Fruit fly (Drosophila melanogaster) whole organism, prepupa: ENCODE measurements around the gene hyx.

ENCODE experiments used
- Blimp-1 ChIP-seq: fragments of 200-800 bp; sonication (Bioruptor generic); optimal IDR thresholded peaks from 3 replicates; lab custom pipeline; 2017; ENCODE audit warnings: missing biosample characterization, missing genetic modification characterization, mild to moderate bottlenecking, moderate library complexity, missing genetic modification reagents
- CG10669 ChIP-seq: fragments of 200-800 bp; sonication (Bioruptor generic); optimal IDR thresholded peaks from 3 replicates; lab custom pipeline; 2018; ENCODE audit warnings: missing biosample characterization, mild to moderate bottlenecking, missing genetic modification characterization, moderate library complexity
- CG11294 ChIP-seq: fragments of 200-800 bp; sonication (Bioruptor generic); IDR thresholded peaks from 2 replicates; pipeline ENCODE4 v1.3.6; 2022; ENCODE audit warnings: missing biosample characterization, missing genetic modification characterization
- CG11762 ChIP-seq: fragments of 200-800 bp; sonication (Bioruptor generic); optimal IDR thresholded peaks from 3 replicates; lab custom pipeline; 2016; ENCODE audit warnings: missing biosample characterization, missing genetic modification characterization; ENCODE audit not compliant: insufficient read depth
- CG11902 ChIP-seq: fragments of 200-800 bp; sonication (Bioruptor generic); optimal IDR thresholded peaks from 3 replicates; lab custom pipeline; 2016; ENCODE audit warnings: missing biosample characterization, missing genetic modification characterization
- CG15336 ChIP-seq: fragments of 200-800 bp; sonication (Bioruptor generic); IDR thresholded peaks from 2 replicates; pipeline ENCODE4 v1.3.6; 2022; ENCODE audit warnings: missing biosample characterization, missing genetic modification characterization
- CG1621 ChIP-seq: fragments of 200-800 bp; sonication (Bioruptor generic); optimal IDR thresholded peaks from 3 replicates; lab custom pipeline; 2018; ENCODE audit warnings: missing biosample characterization, mild to moderate bottlenecking, missing genetic modification characterization
- CG16779 ChIP-seq: fragments of 200-800 bp; sonication (Bioruptor generic); optimal IDR thresholded peaks from 3 replicates; lab custom pipeline; 2017; ENCODE audit warnings: missing biosample characterization, mild to moderate bottlenecking, missing genetic modification characterization
- CG31627 ChIP-seq: fragments of 200-800 bp; sonication (Bioruptor generic); optimal IDR thresholded peaks from 3 replicates; lab custom pipeline; 2016; ENCODE audit warnings: missing biosample characterization, missing genetic modification characterization
- CG32006 ChIP-seq: fragments of 200-800 bp; sonication (Bioruptor generic); optimal IDR thresholded peaks from 3 replicates; lab custom pipeline; 2017; ENCODE audit warnings: missing biosample characterization, mild to moderate bottlenecking, missing genetic modification characterization
- CG3919 ChIP-seq: fragments of 200-800 bp; sonication (Bioruptor generic); optimal IDR thresholded peaks from 3 replicates; lab custom pipeline; 2016; ENCODE audit warnings: missing biosample characterization, missing genetic modification characterization
- CG4318 ChIP-seq: fragments of 200-800 bp; sonication (Bioruptor generic); optimal IDR thresholded peaks from 3 replicates; lab custom pipeline; 2017; ENCODE audit warnings: missing biosample characterization, mild to moderate bottlenecking, missing genetic modification characterization
- CG6163 ChIP-seq: fragments of 200-800 bp; sonication (Bioruptor generic); IDR thresholded peaks from 3 replicates; pipeline ENCODE4 v1.3.6; 2022; ENCODE audit warnings: missing biosample characterization, missing genetic modification characterization
- CG6276 ChIP-seq: fragments of 200-800 bp; sonication (Bioruptor generic); optimal IDR thresholded peaks from 2 replicates; lab custom pipeline; 2017; ENCODE audit warnings: missing biosample characterization, mild to moderate bottlenecking, missing genetic modification characterization
- CG6792 ChIP-seq: fragments of 200-800 bp; sonication (Bioruptor generic); optimal IDR thresholded peaks from 3 replicates; lab custom pipeline; 2016; ENCODE audit warnings: missing biosample characterization, missing genetic modification characterization
- CG6854 ChIP-seq: fragments of 200-800 bp; sonication (Bioruptor generic); optimal IDR thresholded peaks from 2 replicates; lab custom pipeline; 2017; ENCODE audit warnings: missing biosample characterization, mild to moderate bottlenecking, missing genetic modification characterization
- CG8119 ChIP-seq: fragments of 200-800 bp; sonication (Bioruptor generic); IDR thresholded peaks from 3 replicates; pipeline ENCODE4 v1.3.6; 2022; ENCODE audit warnings: missing biosample characterization, missing genetic modification characterization
- CG9139 ChIP-seq: fragments of 200-800 bp; sonication (Bioruptor generic); optimal IDR thresholded peaks from 3 replicates; lab custom pipeline; 2017; ENCODE audit warnings: missing biosample characterization, mild to moderate bottlenecking, missing genetic modification characterization
- Eip78C ChIP-seq: fragments of 200-800 bp; sonication (Bioruptor generic); peaks from one replicate; lab custom pipeline; 2016; ENCODE audit warnings: missing biosample characterization, missing genetic modification characterization
- Eip93F ChIP-seq: fragments of 200-800 bp; sonication (Bioruptor generic); optimal IDR thresholded peaks from 2 replicates; lab custom pipeline; 2016; ENCODE audit warnings: missing biosample characterization, mild to moderate bottlenecking, missing genetic modification characterization
- Ets21C ChIP-seq: fragments of 200-800 bp; sonication (Bioruptor generic); optimal IDR thresholded peaks from 3 replicates; lab custom pipeline; 2016; ENCODE audit warnings: missing biosample characterization, missing genetic modification characterization
- Ets96B ChIP-seq: fragments of 200-800 bp; optimal IDR thresholded peaks from 2 replicates; lab custom pipeline; 2019; ENCODE audit warnings: missing biosample characterization, mild to moderate bottlenecking, missing genetic modification characterization, moderate library complexity
- Gug ChIP-seq: fragments of 200-800 bp; sonication (Bioruptor generic); IDR thresholded peaks from 2 replicates; pipeline ENCODE4 v1.3.6; 2022; ENCODE audit warnings: missing biosample characterization, missing genetic modification characterization
- Hr38 ChIP-seq: sonication (Bioruptor generic); optimal IDR thresholded peaks from 2 replicates; lab custom pipeline; 2016; ENCODE audit warnings: missing biosample characterization, missing genetic modification characterization
- Hr4 ChIP-seq: fragments of 200-800 bp; sonication (Bioruptor generic); optimal IDR thresholded peaks from 3 replicates; lab custom pipeline; 2016; ENCODE audit warnings: missing biosample characterization, missing genetic modification characterization
- Lpt ChIP-seq: fragments of 200-800 bp; sonication (Bioruptor generic); optimal IDR thresholded peaks from 3 replicates; lab custom pipeline; 2016; ENCODE audit warnings: missing biosample characterization, missing genetic modification characterization
- Met ChIP-seq: fragments of 200-800 bp; sonication (Bioruptor generic); optimal IDR thresholded peaks from 3 replicates; lab custom pipeline; 2016; ENCODE audit warnings: missing biosample characterization, missing genetic modification characterization
- Smox ChIP-seq: fragments of 200-800 bp; sonication (Bioruptor generic); optimal IDR thresholded peaks from 3 replicates; lab custom pipeline; 2016; ENCODE audit warnings: missing biosample characterization, missing genetic modification characterization
- Sox102F ChIP-seq: fragments of 200-800 bp; sonication (Bioruptor generic); optimal IDR thresholded peaks from 2 replicates; lab custom pipeline; 2016; ENCODE audit warnings: missing biosample characterization, mild to moderate bottlenecking, missing genetic modification characterization
- Sox14 ChIP-seq: fragments of 200-800 bp; sonication (Bioruptor generic); optimal IDR thresholded peaks from 3 replicates; lab custom pipeline; 2016; ENCODE audit warnings: missing biosample characterization, missing genetic modification characterization
- achi ChIP-seq: fragments of 200-800 bp; sonication (Bioruptor generic); optimal IDR thresholded peaks from 3 replicates; lab custom pipeline; 2016; ENCODE audit warnings: missing biosample characterization, missing genetic modification characterization
- cyc ChIP-seq: fragments of 200-800 bp; sonication (Bioruptor generic); optimal IDR thresholded peaks from 3 replicates; lab custom pipeline; 2016; ENCODE audit warnings: missing biosample characterization, missing genetic modification characterization
- dac ChIP-seq: fragments of 200-800 bp; sonication (Bioruptor generic); optimal IDR thresholded peaks from 2 replicates; lab custom pipeline; 2017; ENCODE audit warnings: missing biosample characterization, mild to moderate bottlenecking, missing genetic modification characterization
- dsx ChIP-seq: fragments of 200-800 bp; optimal IDR thresholded peaks from 3 replicates; lab custom pipeline; 2019; ENCODE audit warnings: missing biosample characterization, mild to moderate bottlenecking, missing genetic modification characterization, moderate library complexity; ENCODE audit not compliant: poor library complexity, severe bottlenecking
- eg ChIP-seq: fragments of 200-800 bp; sonication (Bioruptor generic); IDR thresholded peaks from 3 replicates; pipeline ENCODE4 v1.3.6; 2022; ENCODE audit warnings: missing biosample characterization, missing genetic modification characterization
- fd59A ChIP-seq: fragments of 200-800 bp; sonication (Bioruptor generic); optimal IDR thresholded peaks from 2 replicates; lab custom pipeline; 2017; ENCODE audit warnings: missing biosample characterization, mild to moderate bottlenecking, missing genetic modification characterization, missing genetic modification reagents
- fd85E ChIP-seq: fragments of 200-800 bp; sonication (Bioruptor generic); optimal IDR thresholded peaks from 3 replicates; lab custom pipeline; 2016; ENCODE audit warnings: missing biosample characterization, missing genetic modification characterization
- fkh ChIP-seq: fragments of 200-800 bp; sonication (Bioruptor generic); optimal IDR thresholded peaks from 3 replicates; lab custom pipeline; 2017; ENCODE audit warnings: missing biosample characterization, mild to moderate bottlenecking, missing genetic modification characterization, moderate library complexity
- net ChIP-seq: fragments of 200-800 bp; sonication (Bioruptor generic); optimal IDR thresholded peaks from 3 replicates; lab custom pipeline; 2016; ENCODE audit warnings: missing biosample characterization, missing genetic modification characterization
- salr ChIP-seq, 2 experiments: fragments of 200-800 bp; sonication (Bioruptor generic); optimal IDR thresholded peaks; 3 replicates each; lab custom pipeline; 2016 to 2018; ENCODE audit warnings: missing biosample characterization in 2 of 2, missing genetic modification characterization in 2 of 2, mild to moderate bottlenecking in 1 of 2
- spab ChIP-seq: fragments of 200-800 bp; sonication (Bioruptor generic); optimal IDR thresholded peaks from 2 replicates; lab custom pipeline; 2017; ENCODE audit warnings: missing biosample characterization, mild to moderate bottlenecking, missing genetic modification characterization, missing genetic modification reagents
- ss ChIP-seq, 2 experiments: fragments of 200-800 bp; sonication (Bioruptor generic); optimal IDR thresholded peaks; 2 replicates in 1 of 2; 3 replicates in 1 of 2; lab custom pipeline; 2017 to 2018; ENCODE audit warnings: mild to moderate bottlenecking in 2 of 2, missing biosample characterization in 2 of 2, missing genetic modification characterization in 2 of 2, moderate library complexity in 1 of 2
- svp ChIP-seq: fragments of 200-800 bp; sonication (Bioruptor generic); peaks from one replicate; lab custom pipeline; 2016; ENCODE audit warnings: missing biosample characterization, missing genetic modification characterization
- topi ChIP-seq: fragments of 200-800 bp; sonication (Bioruptor generic); optimal IDR thresholded peaks from 3 replicates; lab custom pipeline; 2016; ENCODE audit warnings: missing biosample characterization, missing genetic modification characterization

Gene hyx

dm6 chr3R:9030006-9030749 lies 8.4 kb upstream of the hyx start:
- TF ChIP-seq dac (GFP tag; lab: Kevin White, UChicago) = no peak
- TF ChIP-seq CG9139 (GFP tag; lab: Kevin White, UChicago) = no peak
- TF ChIP-seq CG6276 = no peak
- TF ChIP-seq cyc = no peak
- no peak for TF ChIP-seq Eip93F (GFP tag; lab: Kevin White, UChicago)
- TF ChIP-seq fd85E (GFP tag; lab: Kevin White, UChicago) = no peak
- no peak for TF ChIP-seq Smox
- TF ChIP-seq CG15336 = no peak
- TF ChIP-seq CG8119 (GFP tag; lab: Robert Waterston, UW) = no peak
- TF ChIP-seq CG6792 (GFP tag; lab: Kevin White, UChicago) = no peak
- no peak for TF ChIP-seq CG3919 (GFP tag; lab: Kevin White, UChicago)
- no peak for TF ChIP-seq CG16779 (tag; lab: Kevin White, UChicago)
- no peak for TF ChIP-seq CG6163 (GFP tag; lab: Robert Waterston, UW)
- TF ChIP-seq fd59A = no peak
- TF ChIP-seq Ets96B (tag; lab: Kevin White, UChicago) = no peak
- no peak for TF ChIP-seq CG11294
- no peak for TF ChIP-seq eg (GFP tag; lab: Robert Waterston, UW)
- TF ChIP-seq, all 60 proteins: peak for 0

DNA sequence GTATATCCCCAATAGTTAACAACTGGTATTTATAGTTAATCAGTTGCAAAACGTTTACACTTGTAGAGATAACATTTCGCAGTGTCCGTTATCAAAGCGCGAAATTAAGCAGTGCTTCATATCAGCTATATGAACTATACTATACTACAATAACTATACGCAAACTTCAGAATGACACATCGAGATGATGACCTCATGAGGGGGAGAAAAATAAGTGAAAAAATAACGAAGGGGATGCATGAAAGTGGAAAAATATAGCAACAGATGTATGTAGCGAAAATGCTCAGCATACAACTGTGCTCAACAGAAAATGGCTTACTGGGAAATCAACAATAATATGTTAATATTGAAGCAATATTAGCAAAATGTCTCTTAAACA lies 7.8 kb upstream of the hyx start:
- TF ChIP-seq achi (no peak), ss (GFP tag; optimal IDR thresholded peaks at IDR 0.05; lab: Kevin White, UChicago) (no peak), Hr4 (peak; percentile 17), Eip93F (GFP tag; lab: Kevin White, UChicago) (no peak), CG4318 (GFP tag; lab: Kevin White, UChicago) (no peak)

- peak; percentile 99 for TF ChIP-seq CG3919 (GFP tag; lab: Kevin White, UChicago)
- peak; percentile 99 for TF ChIP-seq svp
- peak; percentile 98 for TF ChIP-seq CG1621 (tag; lab: Kevin White, UChicago)
- TF ChIP-seq ss (GFP tag; optimal IDR thresholded peaks at IDR 0.05; lab: Kevin White, UChicago) = peak; percentile 98 to 99
- peak; percentile 94 for TF ChIP-seq Ets21C (GFP tag; lab: Kevin White, UChicago)
- peak; percentile 97 for TF ChIP-seq topi (GFP tag; lab: Kevin White, UChicago)
- peak; percentile 98 for TF ChIP-seq CG11762 (GFP tag; lab: Kevin White, UChicago)
- TF ChIP-seq Blimp-1 = peak; percentile 78
- TF ChIP-seq CG11902 (GFP tag; lab: Kevin White, UChicago) = peak; percentile 96
- no peak for TF ChIP-seq fkh (GFP tag; lab: Kevin White, UChicago)
- peak; percentile 99 for TF ChIP-seq Sox14 (GFP tag; lab: Kevin White, UChicago)
- TF ChIP-seq Met = peak; percentile 98
- TF ChIP-seq spab (GFP tag; lab: Kevin White, UChicago) = peak; percentile 99
- peak; percentile 98 for TF ChIP-seq CG6792 (GFP tag; lab: Kevin White, UChicago)
- TF ChIP-seq CG8119 (GFP tag; lab: Robert Waterston, UW) = peak; percentile 100
- peak; percentile 99 for TF ChIP-seq net (GFP tag; lab: Kevin White, UChicago)
- TF ChIP-seq Smox = peak; percentile 96
- peak; percentile 98 for TF ChIP-seq Sox102F (GFP tag; lab: Kevin White, UChicago)
- peak; percentile 99 for TF ChIP-seq Lpt
- peak; percentile 93 for TF ChIP-seq Hr38 (GFP tag; lab: Kevin White, UChicago)
- peak; percentile 99 for TF ChIP-seq Hr4
- TF ChIP-seq CG32006 (GFP tag; lab: Kevin White, UChicago) = peak; percentile 100
- TF ChIP-seq CG31627 (GFP tag; lab: Kevin White, UChicago) = peak; percentile 97
- peak; percentile 98 for TF ChIP-seq cyc
- peak; percentile 100 for TF ChIP-seq Eip78C (GFP tag; lab: Kevin White, UChicago)
- TF ChIP-seq CG10669 = peak; percentile 99
- peak; percentile 97 for TF ChIP-seq dsx
- TF ChIP-seq Gug = peak; percentile 98
- TF ChIP-seq salr (GFP tag; optimal IDR thresholded peaks at IDR 0.05; lab: Kevin White, UChicago) = peak; percentile 97 to 99
- peak; percentile 98 for TF ChIP-seq achi
- peak; percentile 99 for TF ChIP-seq Ets96B (tag; lab: Kevin White, UChicago)
- TF ChIP-seq CG6163 (GFP tag; lab: Robert Waterston, UW) = peak; percentile 99
- peak; percentile 97 for TF ChIP-seq CG6854 (GFP tag; lab: Kevin White, UChicago)
- TF ChIP-seq eg (GFP tag; lab: Robert Waterston, UW) = peak; percentile 99
These were observed 6.7 kb upstream of the hyx start for dm6 chr3R:9031797-9032418.
